Worm (Caenorhabditis elegans): ENCODE measurements around the gene ttll-12.

The ttll-12 gene

DNA sequence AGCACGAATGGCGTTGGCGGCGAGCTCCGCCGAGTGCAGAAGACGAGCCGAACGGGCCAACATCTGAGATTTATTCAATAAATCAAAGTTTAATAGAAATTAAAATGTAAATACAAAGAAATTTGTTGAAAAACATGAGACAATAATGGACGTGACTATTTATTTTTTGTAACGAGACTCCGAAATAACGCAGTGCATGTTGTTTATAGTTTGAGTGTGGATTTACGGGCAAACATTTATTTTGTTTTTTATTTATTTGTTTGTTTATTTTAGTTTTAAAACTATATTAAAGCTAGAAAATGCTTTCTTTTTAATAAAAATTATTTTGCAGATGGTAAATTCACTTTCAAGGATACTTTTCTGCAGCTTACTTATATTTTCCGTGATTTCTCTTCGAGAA lies 13.9 kb downstream of the ttll-12 start, which contains the start of the genes sdhb-1 and cup-15:
Gene sdhb-1, minus strand, starts transcription at position 63 of the 400 bp plus-strand sequence.
Gene cup-15, plus strand, starts transcription at position 332 of the 400 bp plus-strand sequence.
- TF ChIP-seq mdl-1 (tag; optimal IDR thresholded peaks at IDR 0.05) (no peak), ceh-82 (tag; optimal IDR thresholded peaks at IDR 0.05) (no peak), unc-55 (GFP tag; optimal IDR thresholded peaks at IDR 0.05) (peak; percentile 57), skn-1 (tag; optimal IDR thresholded peaks at IDR 0.05) (no peak), R02D3.7 (tag; optimal IDR thresholded peaks at IDR 0.05) (peak; percentile 40), lsy-2 (tag; optimal IDR thresholded peaks at IDR 0.05) (peak in 1 of 2 experiments; percentile 47), ztf-1 (GFP tag; conservative IDR thresholded peaks at IDR 0.05) (no peak), C34F6.9 (tag; optimal IDR thresholded peaks at IDR 0.05) (peak; percentile 38)

DNA sequence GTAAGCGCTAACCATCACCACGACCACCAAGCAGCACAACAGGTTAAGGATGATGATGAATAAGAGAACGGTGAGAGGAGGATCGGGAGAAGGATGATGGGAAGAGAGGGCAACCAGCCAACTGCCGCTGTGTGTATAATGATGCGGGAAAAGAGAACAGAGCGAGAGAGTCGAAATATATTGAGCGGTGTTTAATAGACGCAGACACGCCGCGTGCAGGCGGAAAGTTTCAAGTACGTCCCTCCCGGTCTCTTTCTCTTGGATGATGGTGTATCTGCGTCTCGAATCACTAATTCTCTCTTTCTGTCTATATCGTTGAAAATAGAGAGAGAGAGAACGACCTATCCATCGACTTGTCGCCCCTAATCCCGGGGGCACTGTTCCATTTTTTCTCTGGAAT lies 17.9 kb downstream of the ttll-12 start:
- TF ChIP-seq elt-3 (tag; optimal IDR thresholded peaks at IDR 0.05) (no peak), unc-55 (GFP tag; optimal IDR thresholded peaks at IDR 0.05) (peak; percentile 51), nhr-23 (tag; optimal IDR thresholded peaks at IDR 0.05) (no peak), unc-62 (GFP tag; optimal IDR thresholded peaks at IDR 0.05) (no peak), nhr-11 (tag; optimal IDR thresholded peaks at IDR 0.05) (no peak), Y55F3AM.14 (GFP tag; optimal IDR thresholded peaks at IDR 0.05) (no peak), fos-1 (tag; optimal IDR thresholded peaks at IDR 0.05) (peak; percentile 45), nhr-12 (tag; optimal IDR thresholded peaks at IDR 0.05) (no peak), unc-39 (tag; optimal IDR thresholded peaks at IDR 0.05) (no peak), nhr-25 (tag; optimal IDR thresholded peaks at IDR 0.05) (peak; percentile 38), aly-2 (tag; optimal IDR thresholded peaks at IDR 0.05) (no peak), ceh-16 (tag; optimal IDR thresholded peaks at IDR 0.05) (no peak), mab-5 (tag; optimal IDR thresholded peaks at IDR 0.05) (no peak), R02D3.7 (tag; optimal IDR thresholded peaks at IDR 0.05) (no peak), ztf-4 (tag; optimal IDR thresholded peaks at IDR 0.05) (no peak), nhr-10 (tag; optimal IDR thresholded peaks at IDR 0.05) (no peak), mdl-1 (tag; optimal IDR thresholded peaks at IDR 0.05) (peak; percentile 44 to 58), lin-13 (GFP tag; optimal IDR thresholded peaks at IDR 0.05) (no peak), sem-4 (tag; optimal IDR thresholded peaks at IDR 0.05) (peak; percentile 57), lsy-2 (tag; optimal IDR thresholded peaks at IDR 0.05) (peak in 1 of 2 experiments; percentile 60), ceh-82 (tag; optimal IDR thresholded peaks at IDR 0.05) (no peak), sma-9 (GFP tag; optimal IDR thresholded peaks at IDR 0.05) (peak; percentile 84), sma-9 (tag; optimal IDR thresholded peaks at IDR 0.05) (no peak), egl-27 (tag; optimal IDR thresholded peaks at IDR 0.05) (peak; percentile 75), snpc-4 (tag; optimal IDR thresholded peaks at IDR 0.05) (no peak), lin-39 (tag; optimal IDR thresholded peaks at IDR 0.05) (no peak), lin-11 (tag; optimal IDR thresholded peaks at IDR 0.05) (no peak), nhr-6 (tag; optimal IDR thresholded peaks at IDR 0.05) (no peak), dmd-4 (tag; optimal IDR thresholded peaks at IDR 0.05) (no peak), F13H6.1 (tag; optimal IDR thresholded peaks at IDR 0.05) (peak; percentile 72), nhr-77 (tag; optimal IDR thresholded peaks at IDR 0.05) (no peak), blmp-1 (tag; optimal IDR thresholded peaks at IDR 0.05; ENCODE audit: insufficient read depth) (peak; percentile 58), C34F6.9 (tag; optimal IDR thresholded peaks at IDR 0.05) (peak; percentile 52), ztf-1 (GFP tag; conservative IDR thresholded peaks at IDR 0.05) (no peak), sma-3 (GFP tag; optimal IDR thresholded peaks at IDR 0.05) (peak; percentile 38), zag-1 (tag; optimal IDR thresholded peaks at IDR 0.05) (peak; percentile 17), alr-1 (tag; optimal IDR thresholded peaks at IDR 0.05) (no peak), skn-1 (tag; optimal IDR thresholded peaks at IDR 0.05) (no peak), nhr-21 (tag; optimal IDR thresholded peaks at IDR 0.05) (peak; percentile 37), gmeb-1 (tag; optimal IDR thresholded peaks at IDR 0.05) (no peak), ama-1 (optimal IDR thresholded peaks at IDR 0.05) (no peak), nhr-237 (tag; optimal IDR thresholded peaks at IDR 0.05) (no peak), peb-1 (tag; optimal IDR thresholded peaks at IDR 0.05) (no peak), mbf-1 (tag; optimal IDR thresholded peaks at IDR 0.05) (no peak), elt-1 (tag; optimal IDR thresholded peaks at IDR 0.05) (no peak), ztf-11 (tag; optimal IDR thresholded peaks at IDR 0.05) (no peak), nhr-129 (tag; optimal IDR thresholded peaks at IDR 0.05) (peak; percentile 75), ZK546.5 (tag; optimal IDR thresholded peaks at IDR 0.05) (no peak), crh-2 (tag; optimal IDR thresholded peaks at IDR 0.05) (peak; percentile 28)
